Fruit fly (Drosophila melanogaster): ENCODE data around the gene heca.

Gene heca

DNA sequence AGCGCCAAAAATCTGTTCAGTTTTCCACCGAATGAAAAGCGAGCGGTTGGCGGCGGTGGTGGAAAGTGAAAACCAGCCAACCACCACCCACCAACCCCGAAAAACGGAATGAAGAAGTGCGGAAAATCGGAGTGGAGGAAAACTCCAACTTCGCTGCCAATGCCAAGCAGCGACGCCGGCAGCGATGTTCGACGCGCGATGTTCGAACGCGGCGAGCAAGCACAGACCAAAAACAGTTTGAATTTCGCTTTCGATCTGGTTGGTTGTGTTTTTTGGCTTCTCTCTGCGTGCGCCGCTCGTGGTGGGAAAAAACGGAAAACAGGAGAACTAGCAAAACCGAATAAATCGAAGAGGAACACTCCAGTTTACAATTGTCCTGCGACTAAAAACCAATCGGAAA lies at the start of gene heca:
TSS of gene heca (plus strand) at position 233 of the 400 bp plus-strand sequence.
- TF ChIP-seq Sox15 (GFP tag; optimal IDR thresholded peaks at IDR 0.05) (no peak), CG3919 (GFP tag; optimal IDR thresholded peaks at IDR 0.05) (peak; percentile 43), net (GFP tag; optimal IDR thresholded peaks at IDR 0.05) (peak; percentile 48), Ets96B (tag; optimal IDR thresholded peaks at IDR 0.05) (no peak), CG34406 (GFP tag; optimal IDR thresholded peaks at IDR 0.05) (no peak), svp (GFP tag) (no peak), Gug (GFP tag; IDR thresholded peaks at IDR 0.05) (no peak), CG7368 (GFP tag; optimal IDR thresholded peaks at IDR 0.05) (no peak), vri (GFP tag; optimal IDR thresholded peaks at IDR 0.05) (peak; percentile 42), pdm3 (GFP tag; optimal IDR thresholded peaks at IDR 0.05) (no peak), Blimp-1 (GFP tag; optimal IDR thresholded peaks at IDR 0.05) (peak; percentile 93), dac (GFP tag; optimal IDR thresholded peaks at IDR 0.05) (no peak), topi (GFP tag; optimal IDR thresholded peaks at IDR 0.05) (no peak), Ets21C (GFP tag; optimal IDR thresholded peaks at IDR 0.05) (no peak), CG8119 (GFP tag; IDR thresholded peaks at IDR 0.05) (no peak), acj6 (GFP tag; optimal IDR thresholded peaks at IDR 0.05) (no peak), cyc (GFP tag; optimal IDR thresholded peaks at IDR 0.05) (no peak), Hr4 (GFP tag; optimal IDR thresholded peaks at IDR 0.05) (no peak), CG8632 (GFP tag; optimal IDR thresholded peaks at IDR 0.05) (no peak), CG6792 (GFP tag; optimal IDR thresholded peaks at IDR 0.05) (no peak), CG6163 (GFP tag; IDR thresholded peaks at IDR 0.05) (no peak; the same call in 2 of the 3 replicates), Smox (GFP tag; optimal IDR thresholded peaks at IDR 0.05) (no peak), fd85E (GFP tag; optimal IDR thresholded peaks at IDR 0.05) (no peak), dsx (GFP tag; optimal IDR thresholded peaks at IDR 0.05; ENCODE audit: poor library complexity, severe bottlenecking) (peak; percentile 43), esn (GFP tag; optimal IDR thresholded peaks at IDR 0.05) (peak; percentile 8), CG31627 (GFP tag; optimal IDR thresholded peaks at IDR 0.05) (no peak), ss (GFP tag; optimal IDR thresholded peaks at IDR 0.05) (peak; percentile 3 to 24), CG32006 (GFP tag; optimal IDR thresholded peaks at IDR 0.05) (no peak), Hr39 (GFP tag; optimal IDR thresholded peaks at IDR 0.05) (no peak), spab (GFP tag; optimal IDR thresholded peaks at IDR 0.05) (no peak), Met (GFP tag; optimal IDR thresholded peaks at IDR 0.05) (no peak), Lpt (GFP tag; optimal IDR thresholded peaks at IDR 0.05) (no peak), salr (GFP tag; optimal IDR thresholded peaks at IDR 0.05) (no peak), CG11902 (GFP tag; optimal IDR thresholded peaks at IDR 0.05) (no peak), eg (GFP tag; IDR thresholded peaks at IDR 0.05) (peak; percentile 66; the same call in 1 of the 3 replicates), CG9139 (GFP tag; optimal IDR thresholded peaks at IDR 0.05) (peak; percentile 33), CG16779 (tag; optimal IDR thresholded peaks at IDR 0.05) (no peak), Eip78C (GFP tag) (peak; percentile 31), CG6808 (GFP tag; optimal IDR thresholded peaks at IDR 0.05) (no peak), CG15336 (GFP tag; IDR thresholded peaks at IDR 0.05) (no peak), OdsH (GFP tag; optimal IDR thresholded peaks at IDR 0.05) (no peak), fd59A (GFP tag; optimal IDR thresholded peaks at IDR 0.05) (no peak), CG11762 (GFP tag; optimal IDR thresholded peaks at IDR 0.05; ENCODE audit: insufficient read depth) (no peak), CG10669 (GFP tag; optimal IDR thresholded peaks at IDR 0.05) (no peak), CG6276 (GFP tag; optimal IDR thresholded peaks at IDR 0.05) (peak; percentile 20), CG3032 (tag; optimal IDR thresholded peaks at IDR 0.05) (peak; percentile 11), CG11294 (GFP tag; IDR thresholded peaks at IDR 0.05) (no peak), Sox102F (GFP tag; optimal IDR thresholded peaks at IDR 0.05) (no peak), Sox14 (GFP tag; optimal IDR thresholded peaks at IDR 0.05) (peak; percentile 6), CG6854 (GFP tag; optimal IDR thresholded peaks at IDR 0.05) (peak; percentile 18), Eip75B (GFP tag; optimal IDR thresholded peaks at IDR 0.05) (peak; percentile 49), CG1621 (tag; optimal IDR thresholded peaks at IDR 0.05) (no peak), CG8319 (GFP tag; optimal IDR thresholded peaks at IDR 0.05) (no peak)

Measured in whole organism, prepupa.